Fruit fly (Drosophila melanogaster) whole organism, prepupa: ENCODE measurements around the gene CG9119.
"Not testable (repeated sequence)": the region's sequence is repeated elsewhere in the genome, so short reads cannot be mapped to it uniquely, and the experiment has no call there.

Experiments
- Blimp-1 ChIP-seq: fragments of 200-800 bp; sonication (Bioruptor generic); optimal IDR thresholded peaks from 3 replicates; lab custom pipeline; 2017; ENCODE audit warnings: missing biosample characterization, missing genetic modification characterization, mild to moderate bottlenecking, moderate library complexity, missing genetic modification reagents
- CG10669 ChIP-seq: fragments of 200-800 bp; sonication (Bioruptor generic); optimal IDR thresholded peaks from 3 replicates; lab custom pipeline; 2018; ENCODE audit warnings: missing biosample characterization, mild to moderate bottlenecking, missing genetic modification characterization, moderate library complexity
- CG11294 ChIP-seq: fragments of 200-800 bp; sonication (Bioruptor generic); IDR thresholded peaks from 2 replicates; pipeline ENCODE4 v1.3.6; 2022; ENCODE audit warnings: missing biosample characterization, missing genetic modification characterization
- CG11902 ChIP-seq: fragments of 200-800 bp; sonication (Bioruptor generic); optimal IDR thresholded peaks from 3 replicates; lab custom pipeline; 2016; ENCODE audit warnings: missing biosample characterization, missing genetic modification characterization
- CG1621 ChIP-seq: fragments of 200-800 bp; sonication (Bioruptor generic); optimal IDR thresholded peaks from 3 replicates; lab custom pipeline; 2018; ENCODE audit warnings: missing biosample characterization, mild to moderate bottlenecking, missing genetic modification characterization
- CG16779 ChIP-seq: fragments of 200-800 bp; sonication (Bioruptor generic); optimal IDR thresholded peaks from 3 replicates; lab custom pipeline; 2017; ENCODE audit warnings: missing biosample characterization, mild to moderate bottlenecking, missing genetic modification characterization
- CG3032 ChIP-seq: fragments of 200-800 bp; optimal IDR thresholded peaks from 2 replicates; lab custom pipeline; 2019; ENCODE audit warnings: missing biosample characterization, mild to moderate bottlenecking, missing genetic modification characterization, moderate library complexity
- CG32006 ChIP-seq: fragments of 200-800 bp; sonication (Bioruptor generic); optimal IDR thresholded peaks from 3 replicates; lab custom pipeline; 2017; ENCODE audit warnings: missing biosample characterization, mild to moderate bottlenecking, missing genetic modification characterization
- CG4318 ChIP-seq: fragments of 200-800 bp; sonication (Bioruptor generic); optimal IDR thresholded peaks from 3 replicates; lab custom pipeline; 2017; ENCODE audit warnings: missing biosample characterization, mild to moderate bottlenecking, missing genetic modification characterization
- CG6163 ChIP-seq: fragments of 200-800 bp; sonication (Bioruptor generic); IDR thresholded peaks from 3 replicates; pipeline ENCODE4 v1.3.6; 2022; ENCODE audit warnings: missing biosample characterization, missing genetic modification characterization
- CG6808 ChIP-seq: fragments of 200-800 bp; sonication (Bioruptor generic); optimal IDR thresholded peaks from 3 replicates; lab custom pipeline; 2017; ENCODE audit warnings: missing biosample characterization, missing genetic modification characterization, mild to moderate bottlenecking, moderate library complexity, missing genetic modification reagents
- CG6854 ChIP-seq: fragments of 200-800 bp; sonication (Bioruptor generic); optimal IDR thresholded peaks from 2 replicates; lab custom pipeline; 2017; ENCODE audit warnings: missing biosample characterization, mild to moderate bottlenecking, missing genetic modification characterization
- CG8319 ChIP-seq: fragments of 200-800 bp; sonication (Bioruptor generic); optimal IDR thresholded peaks from 3 replicates; lab custom pipeline; 2016; ENCODE audit warnings: missing biosample characterization, missing genetic modification characterization
- CG8632 ChIP-seq: fragments of 200-800 bp; sonication (Bioruptor generic); optimal IDR thresholded peaks from 3 replicates; lab custom pipeline; 2016; ENCODE audit warnings: missing biosample characterization, missing genetic modification characterization
- CG9139 ChIP-seq: fragments of 200-800 bp; sonication (Bioruptor generic); optimal IDR thresholded peaks from 3 replicates; lab custom pipeline; 2017; ENCODE audit warnings: missing biosample characterization, mild to moderate bottlenecking, missing genetic modification characterization
- Eip93F ChIP-seq: fragments of 200-800 bp; sonication (Bioruptor generic); optimal IDR thresholded peaks from 2 replicates; lab custom pipeline; 2016; ENCODE audit warnings: missing biosample characterization, mild to moderate bottlenecking, missing genetic modification characterization
- Ets21C ChIP-seq: fragments of 200-800 bp; sonication (Bioruptor generic); optimal IDR thresholded peaks from 3 replicates; lab custom pipeline; 2016; ENCODE audit warnings: missing biosample characterization, missing genetic modification characterization
- Ets96B ChIP-seq: fragments of 200-800 bp; optimal IDR thresholded peaks from 2 replicates; lab custom pipeline; 2019; ENCODE audit warnings: missing biosample characterization, mild to moderate bottlenecking, missing genetic modification characterization, moderate library complexity
- Gug ChIP-seq: fragments of 200-800 bp; sonication (Bioruptor generic); IDR thresholded peaks from 2 replicates; pipeline ENCODE4 v1.3.6; 2022; ENCODE audit warnings: missing biosample characterization, missing genetic modification characterization
- Hr38 ChIP-seq: sonication (Bioruptor generic); optimal IDR thresholded peaks from 2 replicates; lab custom pipeline; 2016; ENCODE audit warnings: missing biosample characterization, missing genetic modification characterization
- Hr39 ChIP-seq: fragments of 200-800 bp; sonication (Bioruptor generic); optimal IDR thresholded peaks from 2 replicates; lab custom pipeline; 2016; ENCODE audit warnings: missing biosample characterization, missing genetic modification characterization
- Lpt ChIP-seq: fragments of 200-800 bp; sonication (Bioruptor generic); optimal IDR thresholded peaks from 3 replicates; lab custom pipeline; 2016; ENCODE audit warnings: missing biosample characterization, missing genetic modification characterization
- Met ChIP-seq: fragments of 200-800 bp; sonication (Bioruptor generic); optimal IDR thresholded peaks from 3 replicates; lab custom pipeline; 2016; ENCODE audit warnings: missing biosample characterization, missing genetic modification characterization
- OdsH ChIP-seq: fragments of 200-800 bp; sonication (Bioruptor generic); optimal IDR thresholded peaks from 3 replicates; lab custom pipeline; 2016; ENCODE audit warnings: missing biosample characterization, missing genetic modification characterization
- Sox14 ChIP-seq: fragments of 200-800 bp; sonication (Bioruptor generic); optimal IDR thresholded peaks from 3 replicates; lab custom pipeline; 2016; ENCODE audit warnings: missing biosample characterization, missing genetic modification characterization
- Sox15 ChIP-seq: fragments of 200-800 bp; sonication (Bioruptor generic); optimal IDR thresholded peaks from 3 replicates; lab custom pipeline; 2016; ENCODE audit warnings: missing biosample characterization, missing genetic modification characterization
- achi ChIP-seq: fragments of 200-800 bp; sonication (Bioruptor generic); optimal IDR thresholded peaks from 3 replicates; lab custom pipeline; 2016; ENCODE audit warnings: missing biosample characterization, missing genetic modification characterization
- acj6 ChIP-seq: fragments of 200-800 bp; sonication (Bioruptor generic); optimal IDR thresholded peaks from 3 replicates; lab custom pipeline; 2016; ENCODE audit warnings: missing biosample characterization, missing genetic modification characterization
- dac ChIP-seq: fragments of 200-800 bp; sonication (Bioruptor generic); optimal IDR thresholded peaks from 2 replicates; lab custom pipeline; 2017; ENCODE audit warnings: missing biosample characterization, mild to moderate bottlenecking, missing genetic modification characterization
- dsx ChIP-seq: fragments of 200-800 bp; optimal IDR thresholded peaks from 3 replicates; lab custom pipeline; 2019; ENCODE audit warnings: missing biosample characterization, mild to moderate bottlenecking, missing genetic modification characterization, moderate library complexity; ENCODE audit not compliant: poor library complexity, severe bottlenecking
- eg ChIP-seq: fragments of 200-800 bp; sonication (Bioruptor generic); IDR thresholded peaks from 3 replicates; pipeline ENCODE4 v1.3.6; 2022; ENCODE audit warnings: missing biosample characterization, missing genetic modification characterization
- esn ChIP-seq: fragments of 200-800 bp; sonication (Bioruptor generic); optimal IDR thresholded peaks from 2 replicates; lab custom pipeline; 2016; ENCODE audit warnings: missing biosample characterization, mild to moderate bottlenecking, missing genetic modification characterization, moderate library complexity
- fd59A ChIP-seq: fragments of 200-800 bp; sonication (Bioruptor generic); optimal IDR thresholded peaks from 2 replicates; lab custom pipeline; 2017; ENCODE audit warnings: missing biosample characterization, mild to moderate bottlenecking, missing genetic modification characterization, missing genetic modification reagents
- fkh ChIP-seq: fragments of 200-800 bp; sonication (Bioruptor generic); optimal IDR thresholded peaks from 3 replicates; lab custom pipeline; 2017; ENCODE audit warnings: missing biosample characterization, mild to moderate bottlenecking, missing genetic modification characterization, moderate library complexity
- spab ChIP-seq: fragments of 200-800 bp; sonication (Bioruptor generic); optimal IDR thresholded peaks from 2 replicates; lab custom pipeline; 2017; ENCODE audit warnings: missing biosample characterization, mild to moderate bottlenecking, missing genetic modification characterization, missing genetic modification reagents
- ss ChIP-seq, 2 experiments: fragments of 200-800 bp; sonication (Bioruptor generic); optimal IDR thresholded peaks; 2 replicates in 1 of 2; 3 replicates in 1 of 2; lab custom pipeline; 2017 to 2018; ENCODE audit warnings: mild to moderate bottlenecking in 2 of 2, missing biosample characterization in 2 of 2, missing genetic modification characterization in 2 of 2, moderate library complexity in 1 of 2

The CG9119 gene

DNA sequence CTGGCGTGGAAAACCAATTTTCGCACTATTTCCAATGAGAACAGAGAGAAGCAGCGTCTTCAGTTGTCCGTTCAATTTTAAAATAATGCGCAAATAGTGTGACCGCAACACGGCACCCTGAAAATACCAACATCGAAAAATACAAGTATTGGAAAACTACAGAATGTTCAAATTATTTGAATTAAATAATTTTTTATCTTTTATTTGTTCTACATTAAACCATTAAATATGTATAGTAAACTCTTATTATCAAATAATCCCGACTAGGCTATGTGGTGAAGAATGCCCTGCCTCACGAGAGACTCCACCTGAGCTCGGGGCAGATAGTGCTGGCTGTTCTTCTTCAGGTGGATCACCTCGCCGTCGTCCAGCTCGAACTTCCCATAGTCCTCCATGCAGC, 41.2 kb upstream of the CG9119 start, which contains the start of gene Klp61F:
Klp61F (minus strand) TSS at position 101 of the 400 bp plus-strand sequence.
- not testable (repeated sequence) for TF ChIP-seq Sox14, dsx, fkh (GFP tag; lab: Kevin White, UChicago)

DNA sequence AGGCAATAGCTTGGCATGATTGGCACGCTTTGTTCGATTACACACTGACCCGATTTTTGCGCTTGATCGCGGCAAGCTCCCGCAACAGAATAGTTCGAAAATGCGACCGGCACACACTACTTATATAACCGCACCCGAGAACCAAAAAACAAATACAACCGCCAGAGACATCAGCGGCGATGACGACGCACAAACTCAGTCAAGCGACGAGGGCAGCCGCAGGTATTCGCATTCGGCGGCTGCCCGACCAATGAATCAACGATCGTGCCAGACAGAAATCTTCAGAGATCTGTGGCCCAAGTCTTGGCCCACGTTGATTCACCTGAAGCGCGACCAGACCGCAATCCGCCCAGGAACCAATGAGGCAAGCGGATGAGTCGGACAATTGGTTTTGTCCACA, 33.6 kb upstream of the CG9119 start, which contains the start of gene CG9192:
CG9192 (minus strand) TSS at position 101 of the 400 bp plus-strand sequence.
- TF ChIP-seq Hr38 (no peak), ss (GFP tag; optimal IDR thresholded peaks at IDR 0.05; lab: Kevin White, UChicago) (no peak), CG32006 (GFP tag; lab: Kevin White, UChicago) (no peak), CG6808 (GFP tag; lab: Kevin White, UChicago) (no peak), CG11294 (GFP tag; lab: Robert Waterston, UW) (no peak), Sox14 (GFP tag; lab: Kevin White, UChicago) (no peak), spab (GFP tag; lab: Kevin White, UChicago) (no peak), Ets96B (tag; lab: Kevin White, UChicago) (no peak), acj6 (GFP tag; lab: Kevin White, UChicago) (no peak), fkh (GFP tag; lab: Kevin White, UChicago) (no peak), dac (GFP tag; lab: Kevin White, UChicago) (no peak), CG9139 (no peak), CG11902 (GFP tag; lab: Kevin White, UChicago) (no peak), CG16779 (no peak), CG8632 (GFP tag; lab: Kevin White, UChicago) (no peak)

DNA sequence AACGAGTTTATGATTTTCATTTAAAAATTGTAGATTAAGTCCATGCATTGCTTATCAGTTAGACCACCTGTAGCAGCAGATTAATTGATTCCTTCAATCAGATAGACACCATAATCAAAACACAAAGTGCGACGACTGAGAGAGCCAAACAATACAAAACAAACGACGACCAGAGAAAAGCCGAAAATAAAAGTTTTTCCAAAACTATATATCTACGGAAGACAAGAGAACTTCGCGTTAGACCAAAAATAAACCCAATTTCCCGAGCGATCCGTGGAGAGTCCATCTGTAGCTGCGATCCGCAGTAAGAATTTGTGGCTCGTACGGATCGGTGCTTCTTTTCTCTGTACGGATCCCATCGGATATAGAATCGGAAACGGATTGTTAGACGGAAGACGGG, 30.8 kb upstream of the CG9119 start, which contains the start of gene galene:
galene (plus strand) TSS at position 301 of the 400 bp plus-strand sequence.
- no peak for TF ChIP-seq OdsH (GFP tag; lab: Kevin White, UChicago)
- no peak for TF ChIP-seq Sox15 (GFP tag; lab: Kevin White, UChicago)
- TF ChIP-seq Sox14 (GFP tag; lab: Kevin White, UChicago): no peak
- no peak for TF ChIP-seq CG9139
- TF ChIP-seq CG10669 (GFP tag; lab: Kevin White, UChicago): no peak
- TF ChIP-seq Met (GFP tag; lab: Kevin White, UChicago): no peak
- no peak for TF ChIP-seq achi (GFP tag; lab: Kevin White, UChicago)
- TF ChIP-seq Hr39 (GFP tag; lab: Kevin White, UChicago): no peak

DNA sequence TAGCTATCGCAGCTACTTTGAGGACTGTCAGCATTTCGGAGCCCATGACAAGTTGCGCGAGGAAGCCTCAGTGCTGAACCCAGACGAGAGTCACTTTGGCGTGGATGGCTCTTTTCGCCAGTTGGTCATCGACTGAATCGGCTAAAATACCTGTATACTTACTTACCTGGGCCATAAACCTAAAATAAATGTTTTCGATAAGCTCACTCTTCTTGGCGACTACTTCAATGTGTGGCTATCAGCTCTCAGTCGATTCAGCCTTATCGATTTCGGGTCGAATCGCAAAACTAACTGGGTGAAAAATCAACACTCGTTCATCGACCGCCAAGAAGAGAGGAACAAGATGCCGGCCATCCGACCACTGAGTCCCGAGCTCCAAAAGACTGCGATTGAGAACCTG, 29.2 kb upstream of the CG9119 start, which contains the start of gene CG33966:
CG33966 (plus strand) TSS at position 301 of the 400 bp plus-strand sequence.
- TF ChIP-seq CG32006 (GFP tag; lab: Kevin White, UChicago): no peak
- no peak for TF ChIP-seq CG3032 (tag; lab: Kevin White, UChicago)
- no peak for TF ChIP-seq Gug (GFP tag; lab: Robert Waterston, UW)
- no peak for TF ChIP-seq CG1621 (tag; lab: Kevin White, UChicago)
- no peak for TF ChIP-seq eg (GFP tag; lab: Robert Waterston, UW)
- TF ChIP-seq Hr38: no peak
- TF ChIP-seq CG4318: no peak
- no peak for TF ChIP-seq fd59A (GFP tag; lab: Kevin White, UChicago)
- TF ChIP-seq CG11294 (GFP tag; lab: Robert Waterston, UW): no peak
- no peak for TF ChIP-seq CG6854

DNA sequence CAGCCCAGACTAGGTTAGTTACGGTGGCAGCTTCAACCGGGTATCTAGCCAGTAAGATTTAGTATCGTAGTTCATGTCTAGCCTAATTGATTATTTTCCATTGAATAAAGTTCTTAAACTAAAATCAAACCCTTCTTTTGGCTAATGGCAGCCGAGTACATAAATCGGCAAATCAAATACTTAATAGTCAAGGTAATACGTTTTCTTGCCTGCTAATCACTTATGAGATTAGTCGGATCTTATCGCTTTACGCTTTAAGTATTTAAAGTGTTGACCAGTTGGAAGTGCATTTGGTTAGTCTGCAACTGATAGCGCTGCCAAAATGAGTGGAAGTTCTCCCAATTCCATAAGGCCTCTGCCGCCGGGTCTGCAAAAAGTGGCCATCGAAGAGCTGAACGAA, 28.0 kb upstream of the CG9119 start, which contains the start of gene CG33965:
CG33965 (plus strand) TSS at position 301 of the 400 bp plus-strand sequence.
- TF ChIP-seq Ets21C (GFP tag; lab: Kevin White, UChicago) (no peak), esn (GFP tag; lab: Kevin White, UChicago) (no peak), Lpt (no peak), CG8319 (GFP tag; lab: Kevin White, UChicago) (no peak), CG4318 (no peak), CG8632 (GFP tag; lab: Kevin White, UChicago) (no peak), Eip93F (GFP tag; lab: Kevin White, UChicago) (no peak), CG6163 (GFP tag; lab: Robert Waterston, UW) (no peak), Blimp-1 (GFP tag; lab: Kevin White, UChicago) (no peak)
